Worm (Caenorhabditis elegans): ENCODE data around the gene F02E8.4.

- no peak for TF ChIP-seq chd-7 (tag; optimal IDR thresholded peaks at IDR 0.05)
- TF ChIP-seq rec-8 (tag; optimal IDR thresholded peaks at IDR 0.05), result no peak
- no peak for TF ChIP-seq pha-4 (tag; optimal IDR thresholded peaks at IDR 0.05)
- TF ChIP-seq ekl-4 (GFP tag; IDR thresholded peaks at IDR 0.05), result no peak
- no peak for TF ChIP-seq ZK185.1 (tag; optimal IDR thresholded peaks at IDR 0.05; ENCODE audit: poor library complexity, severe bottlenecking)
- TF ChIP-seq K12H6.12 (tag; optimal IDR thresholded peaks at IDR 0.05), result no peak
- TF ChIP-seq hlh-26 (GFP tag; conservative IDR thresholded peaks at IDR 0.05), result no peak
- no peak for TF ChIP-seq unc-130 (GFP tag; optimal IDR thresholded peaks at IDR 0.05)
- TF ChIP-seq sdz-38 (tag; optimal IDR thresholded peaks at IDR 0.05), result no peak
- TF ChIP-seq Y95B8A.8 (GFP tag; IDR thresholded peaks at IDR 0.05), result no peak
- no peak for TF ChIP-seq ztf-6 (GFP tag; IDR thresholded peaks at IDR 0.05)
Observed at ce11 chrX:4426496-4426895, 27.4 kb upstream of the F02E8.4 start.
